Fruit fly (Drosophila melanogaster): ENCODE data around the gene sty.

Gene sty

DNA sequence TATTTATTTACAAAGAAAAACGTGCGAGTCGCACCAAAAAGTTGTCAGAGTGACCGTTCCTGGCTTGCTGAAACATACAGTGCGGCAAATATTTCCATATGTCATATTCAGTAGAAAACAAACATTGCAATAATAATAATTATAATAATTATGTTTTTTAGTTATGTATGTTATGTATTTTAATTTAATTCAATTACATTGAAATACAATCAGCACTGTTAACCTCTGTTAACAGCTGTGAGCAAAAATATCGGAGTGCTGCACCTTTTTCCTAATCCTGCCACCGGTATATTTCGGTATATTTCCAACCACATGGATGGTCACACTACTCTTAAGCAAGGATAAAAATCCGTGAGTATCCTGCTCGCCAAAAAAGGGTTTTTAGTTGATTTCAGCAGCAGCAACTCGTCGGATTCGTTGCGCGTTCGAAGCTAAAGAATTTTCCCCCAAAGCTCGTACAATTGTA lies 47.4 kb upstream of the sty start, which contains the start of the genes CG32267 and CG42324 (continued):
- TF ChIP-seq fd3F (GFP tag; optimal IDR thresholded peaks at IDR 0.05) (no peak), Eip74EF (GFP tag; optimal IDR thresholded peaks at IDR 0.05) (no peak), trh (GFP tag; optimal IDR thresholded peaks at IDR 0.05) (no peak), lov (optimal IDR thresholded peaks at IDR 0.05) (no peak), lov (GFP tag; IDR thresholded peaks at IDR 0.05) (no peak), CG13894 (tag; optimal IDR thresholded peaks at IDR 0.05) (no peak), CG1233 (GFP tag; optimal IDR thresholded peaks at IDR 0.05) (no peak), twi (tag; optimal IDR thresholded peaks at IDR 0.05) (no peak), Hmx (GFP tag; optimal IDR thresholded peaks at IDR 0.05) (no peak), ash1 (GFP tag; optimal IDR thresholded peaks at IDR 0.05) (no peak), cato (GFP tag; optimal IDR thresholded peaks at IDR 0.05; ENCODE audit: borderline replicate concordance) (no peak), CG30431 (GFP tag; optimal IDR thresholded peaks at IDR 0.05) (no peak), CTCF (GFP tag; optimal IDR thresholded peaks at IDR 0.05) (peak; percentile 25), CG11247 (GFP tag; IDR thresholded peaks at IDR 0.05) (no peak), unc-4 (GFP tag; IDR thresholded peaks at IDR 0.05; ENCODE audit: partially characterized antibody) (no peak), CG10321 (GFP tag; IDR thresholded peaks at IDR 0.05) (no peak), org-1 (GFP tag; optimal IDR thresholded peaks at IDR 0.05) (no peak), Ada2b (GFP tag; IDR thresholded peaks at IDR 0.05) (no peak), Lpt (GFP tag; optimal IDR thresholded peaks at IDR 0.05) (no peak), so (GFP tag; IDR thresholded peaks at IDR 0.05) (no peak), sd (tag; optimal IDR thresholded peaks at IDR 0.05) (no peak), scrt (GFP tag; optimal IDR thresholded peaks at IDR 0.05) (no peak), CG1529 (GFP tag; optimal IDR thresholded peaks at IDR 0.05) (no peak), pnt (GFP tag; optimal IDR thresholded peaks at IDR 0.05) (no peak), CG10209 (GFP tag; optimal IDR thresholded peaks at IDR 0.05) (no peak), slou (GFP tag; optimal IDR thresholded peaks at IDR 0.05) (no peak), CG10366 (GFP tag; IDR thresholded peaks at IDR 0.05) (no peak), corto (GFP tag; optimal IDR thresholded peaks at IDR 0.05) (no peak), CkIIα-i1 (GFP tag; IDR thresholded peaks at IDR 0.05) (no peak), CG10431 (GFP tag; optimal IDR thresholded peaks at IDR 0.05) (no peak), CG12744 (GFP tag; optimal IDR thresholded peaks at IDR 0.05) (no peak), CG8765 (GFP tag; IDR thresholded peaks at IDR 0.05) (no peak), Sry-δ (GFP tag; optimal IDR thresholded peaks at IDR 0.05) (no peak), CG17912 (GFP tag; optimal IDR thresholded peaks at IDR 0.05) (no peak), CG4707 (GFP tag; optimal IDR thresholded peaks at IDR 0.05) (no peak), fd64A (GFP tag; optimal IDR thresholded peaks at IDR 0.05) (no peak), hbn (GFP tag; IDR thresholded peaks at IDR 0.05; ENCODE audit: partially characterized antibody) (no peak), Scr (GFP tag; IDR thresholded peaks at IDR 0.05; ENCODE audit: partially characterized antibody) (0 out of 2 replicates have a peak, but pooled peaks have one; percentile 28), D19B (GFP tag; optimal IDR thresholded peaks at IDR 0.05) (no peak), CG15479 (GFP tag; optimal IDR thresholded peaks at IDR 0.05) (no peak), chn (GFP tag; optimal IDR thresholded peaks at IDR 0.05) (no peak), CG18262 (tag; optimal IDR thresholded peaks at IDR 0.05) (no peak), CG11093 (GFP tag; IDR thresholded peaks at IDR 0.05) (no peak), CG2129 (GFP tag; IDR thresholded peaks at IDR 0.05; ENCODE audit: partially characterized antibody) (no peak), nau (GFP tag; optimal IDR thresholded peaks at IDR 0.05) (no peak), Bdp1 (GFP tag; optimal IDR thresholded peaks at IDR 0.05) (no peak), CG7987 (GFP tag; optimal IDR thresholded peaks at IDR 0.05) (no peak), crp (GFP tag; optimal IDR thresholded peaks at IDR 0.05) (peak in 1 of 2 experiments; percentile 59), slbo (GFP tag; IDR thresholded peaks at IDR 0.05) (no peak), CG12659 (GFP tag; optimal IDR thresholded peaks at IDR 0.05) (peak; percentile 25), Sry-β (GFP tag; optimal IDR thresholded peaks at IDR 0.05) (no peak), CG13624 (GFP tag; optimal IDR thresholded peaks at IDR 0.05) (no peak)
